Fruit fly (Drosophila melanogaster): ENCODE measurements around the gene ranshi.

DNA sequence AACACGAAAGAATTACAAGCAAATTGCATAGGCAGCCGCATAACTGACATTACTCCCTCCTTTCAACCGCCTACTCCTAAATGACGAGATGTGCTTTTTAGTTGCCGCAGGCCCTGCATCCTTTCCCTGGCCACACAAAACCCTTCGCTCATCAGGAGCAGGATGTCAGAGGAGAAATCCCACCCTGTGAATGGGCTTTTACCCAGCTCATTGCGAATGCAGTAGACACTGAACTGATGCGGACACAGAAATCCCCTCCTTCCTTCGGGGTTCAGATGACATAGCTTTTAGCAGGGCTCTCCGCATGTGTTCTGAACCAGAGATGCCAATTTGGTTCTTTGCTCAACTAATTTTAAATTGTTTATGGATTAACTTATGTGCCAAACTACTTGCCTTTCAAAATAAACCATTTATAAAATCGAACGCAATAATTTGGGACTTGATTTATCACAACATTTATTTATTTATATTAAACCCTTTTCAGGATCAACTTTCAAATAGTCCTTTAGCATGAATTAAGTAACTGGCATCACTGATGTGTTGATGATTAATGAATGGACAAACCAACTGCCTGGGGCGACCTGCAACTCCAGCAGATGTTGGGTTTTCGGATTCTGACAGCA is 9.8 kb upstream of the ranshi start:
- TF ChIP-seq CG8478 (optimal IDR thresholded peaks at IDR 0.05) (no peak), CTCF (optimal IDR thresholded peaks at IDR 0.05) (no peak)

Data from S2 (cell line).